Worm (Caenorhabditis elegans): Measurements from ENCODE around the gene F35B12.9.

ce11 chrV:11606424-11606823, 5.5 kb downstream of the F35B12.9 start, which contains the start of gene idpp-16:
- TF ChIP-seq ama-1 (optimal IDR thresholded peaks at IDR 0.05) (no peak), sea-1 (GFP tag; conservative IDR thresholded peaks at IDR 0.05) (no peak), ceh-13 (GFP tag; optimal IDR thresholded peaks at IDR 0.05) (no peak), scrt-1 (GFP tag; IDR thresholded peaks at IDR 0.05) (no peak), hnd-1 (tag; optimal IDR thresholded peaks at IDR 0.05) (no peak), F13C5.2 (tag; optimal IDR thresholded peaks at IDR 0.05) (no peak), aly-1 (tag; optimal IDR thresholded peaks at IDR 0.05) (no peak), flt-1 (GFP tag; IDR thresholded peaks at IDR 0.05) (no peak), pes-1 (GFP tag; IDR thresholded peaks at IDR 0.05) (no peak), ets-7 (tag; optimal IDR thresholded peaks at IDR 0.05) (no peak), tbx-37 (GFP tag; conservative IDR thresholded peaks at IDR 0.05) (no peak), hmbx-1 (tag; optimal IDR thresholded peaks at IDR 0.05) (no peak), B0310.2 (tag; optimal IDR thresholded peaks at IDR 0.05) (no peak), tra-4 (tag; optimal IDR thresholded peaks at IDR 0.05) (no peak)
